Worm (Caenorhabditis elegans) whole organism, early embryonic: ENCODE data around the gene srx-62.

Source experiments
- B0310.2 ChIP-seq: sonication (generic microtip); optimal IDR thresholded peaks from 2 replicates; lab custom pipeline; 2016; ENCODE audit warnings: mild to moderate bottlenecking, missing genetic modification characterization, missing compliant biosample characterization
- F13C5.2 ChIP-seq: sonication (generic microtip); optimal IDR thresholded peaks from 2 replicates; lab custom pipeline; 2017; ENCODE audit warnings: mild to moderate bottlenecking, missing genetic modification characterization, inconsistent platforms, missing compliant biosample characterization
- aly-1 ChIP-seq: sonication (generic microtip); optimal IDR thresholded peaks from 2 replicates; lab custom pipeline; 2016; ENCODE audit warnings: missing genetic modification characterization, missing compliant biosample characterization
- ama-1 ChIP-seq: fragments of 150-350 bp; optimal IDR thresholded peaks from 2 replicates; lab custom pipeline; 2014
- ceh-13 ChIP-seq: fragments of 200-800 bp; sonication (Bioruptor generic); optimal IDR thresholded peaks from 2 replicates; lab custom pipeline; 2018; ENCODE audit warnings: mild to moderate bottlenecking, missing genetic modification characterization, missing compliant biosample characterization
- ceh-36 ChIP-seq: sonication (generic microtip); optimal IDR thresholded peaks from 2 replicates; lab custom pipeline; 2016; ENCODE audit warnings: missing genetic modification characterization, inconsistent platforms, missing compliant biosample characterization
- ets-7 ChIP-seq: sonication (generic microtip); optimal IDR thresholded peaks from 2 replicates; lab custom pipeline; 2016; ENCODE audit warnings: missing genotype, missing genetic modification characterization, missing compliant biosample characterization
- flt-1 ChIP-seq: fragments of 200-800 bp; sonication (Bioruptor generic); IDR thresholded peaks from 2 replicates; pipeline ENCODE4 v1.3.6; 2022; ENCODE audit warnings: missing genetic modification characterization, missing compliant biosample characterization
- hmbx-1 ChIP-seq: sonication (generic microtip); optimal IDR thresholded peaks from 2 replicates; lab custom pipeline; 2016; ENCODE audit warnings: mild to moderate bottlenecking, missing genetic modification characterization, missing compliant biosample characterization
- hmg-4 ChIP-seq: fragments of 200-800 bp; sonication (Bioruptor generic); optimal IDR thresholded peaks from 2 replicates; lab custom pipeline; 2018; ENCODE audit warnings: mild to moderate bottlenecking, missing genetic modification characterization, missing compliant biosample characterization
- hnd-1 ChIP-seq: sonication (generic microtip); optimal IDR thresholded peaks from 2 replicates; lab custom pipeline; 2016; ENCODE audit warnings: missing genetic modification characterization, missing compliant biosample characterization
- pes-1 ChIP-seq: fragments of 200-800 bp; sonication (Bioruptor generic); IDR thresholded peaks from 2 replicates; pipeline ENCODE4 v1.3.6; 2022; ENCODE audit warnings: missing genetic modification reagents, missing genetic modification characterization, missing compliant biosample characterization
- scrt-1 ChIP-seq: fragments of 200-800 bp; sonication (Bioruptor generic); IDR thresholded peaks from 2 replicates; pipeline ENCODE4 v1.3.6; 2022; ENCODE audit warnings: missing genetic modification characterization, missing compliant biosample characterization
- sea-1 ChIP-seq: fragments of 200-800 bp; sonication (Bioruptor generic); conservative IDR thresholded peaks from 2 replicates; pipeline ENCODE4 v1.3.6; 2022; ENCODE audit warnings: missing genetic modification characterization, missing compliant biosample characterization
- tbx-11 ChIP-seq: fragments of 200-800 bp; sonication (Bioruptor generic); IDR thresholded peaks from 2 replicates; pipeline ENCODE4 v1.3.6; 2022; ENCODE audit warnings: missing genetic modification characterization, missing compliant biosample characterization
- tbx-37 ChIP-seq: fragments of 200-800 bp; sonication (Bioruptor generic); conservative IDR thresholded peaks from 2 replicates; pipeline ENCODE4 v1.3.6; 2022; ENCODE audit warnings: missing genetic modification reagents, missing genetic modification characterization, missing compliant biosample characterization
- tra-4 ChIP-seq: sonication (generic microtip); optimal IDR thresholded peaks from 2 replicates; lab custom pipeline; 2017; ENCODE audit warnings: missing genetic modification characterization, missing compliant biosample characterization

Gene srx-62

ce11 chrV:3995838-3996237 lies at the start of gene srx-62:
TSS of gene srx-62 (minus strand) at chrV:3995938.
- TF ChIP-seq hmbx-1 (tag; lab: Kevin White, UChicago) (no peak), scrt-1 (GFP tag; lab: Robert Waterston, UW) (no peak), pes-1 (no peak), B0310.2 (no peak), ama-1 (lab: Kevin White, UChicago) (no peak), aly-1 (no peak), hnd-1 (tag; lab: Kevin White, UChicago) (no peak), tra-4 (tag; lab: Kevin White, UChicago) (no peak), F13C5.2 (no peak), flt-1 (GFP tag; lab: Robert Waterston, UW) (no peak), tbx-11 (GFP tag; lab: Robert Waterston, UW) (no peak), hmg-4 (GFP tag; lab: Kevin White, UChicago) (no peak), tbx-37 (no peak), ceh-36 (no peak)

DNA sequence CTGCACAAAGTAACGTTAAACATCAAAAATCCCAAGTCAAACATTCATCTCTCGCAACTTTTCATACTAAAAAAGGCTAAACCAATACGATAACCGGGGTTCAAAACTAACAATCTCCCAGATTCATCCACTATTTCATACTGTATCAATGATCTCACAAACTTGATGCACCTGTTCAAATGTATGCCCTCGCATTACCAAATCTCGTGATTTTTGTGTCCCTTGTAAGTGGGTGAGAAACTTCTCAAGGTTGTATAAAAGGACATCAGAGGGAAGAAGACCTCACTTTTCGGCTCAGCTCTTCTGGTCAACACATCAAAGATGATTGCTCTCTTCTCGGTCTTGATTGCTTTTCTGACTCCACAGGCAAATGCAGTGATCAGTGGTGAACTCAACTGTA lies 47.9 kb upstream of the srx-62 start, which contains the start of gene phat-3:
TSS of gene phat-3 (plus strand) at position 301 of the 400 bp plus-strand sequence.
- no peak for TF ChIP-seq F13C5.2
- no peak for TF ChIP-seq flt-1 (GFP tag; lab: Robert Waterston, UW)
- no peak for TF ChIP-seq ceh-36
- no peak for TF ChIP-seq tra-4 (tag; lab: Kevin White, UChicago)

DNA sequence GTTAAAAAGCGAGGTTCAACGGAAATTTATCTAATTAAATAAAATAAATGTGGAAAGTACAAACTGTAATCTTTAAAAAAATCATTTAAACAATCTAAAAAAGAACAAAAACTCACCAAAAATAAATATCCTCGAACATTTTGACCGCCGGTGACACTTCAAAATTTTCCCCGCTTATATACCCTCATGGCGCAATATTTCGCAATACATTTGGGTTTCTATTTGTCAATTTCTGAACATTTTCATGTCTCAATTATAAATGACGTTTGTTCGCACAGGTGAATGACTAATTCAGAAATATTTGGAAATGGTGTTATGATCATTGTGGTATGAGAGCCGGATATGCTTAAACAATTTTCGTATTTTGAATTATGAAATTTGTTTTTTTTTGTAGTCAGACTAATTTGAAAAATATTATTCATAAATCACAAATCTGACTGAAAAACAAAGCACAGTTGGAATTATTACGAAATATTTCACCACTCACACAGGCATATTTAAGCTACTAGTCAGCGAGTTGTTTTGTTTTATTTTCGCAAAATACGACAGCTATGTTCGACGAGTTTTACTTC lies 46.2 kb upstream of the srx-62 start, which contains the start of the genes C49G7.10 and irg-2:
TSS of gene C49G7.10 (minus strand) at position 169 of the 572 bp plus-strand sequence.
TSS of gene irg-2 (plus strand) at position 329 of the 572 bp plus-strand sequence.
- TF ChIP-seq tbx-11 (GFP tag; lab: Robert Waterston, UW) = no peak
- no peak for TF ChIP-seq ceh-13 (GFP tag; lab: Kevin White, UChicago)
- no peak for TF ChIP-seq B0310.2
- no peak for TF ChIP-seq hnd-1 (tag; lab: Kevin White, UChicago)
- TF ChIP-seq tra-4 (tag; lab: Kevin White, UChicago) = no peak
- no peak for TF ChIP-seq sea-1 (GFP tag; lab: Robert Waterston, UW)
- TF ChIP-seq hmg-4 (GFP tag; lab: Kevin White, UChicago) = no peak
- TF ChIP-seq ets-7 (tag; lab: Kevin White, UChicago) = no peak
- TF ChIP-seq ama-1 (lab: Kevin White, UChicago) = no peak
- TF ChIP-seq ceh-36 = no peak

- TF ChIP-seq hmg-4 (GFP tag; lab: Kevin White, UChicago) = no peak
- TF ChIP-seq ets-7 (tag; lab: Kevin White, UChicago) = no peak
- TF ChIP-seq tbx-11 (GFP tag; lab: Robert Waterston, UW) = no peak
- no peak for TF ChIP-seq ceh-36
- no peak for TF ChIP-seq B0310.2
- TF ChIP-seq F13C5.2 = no peak
- TF ChIP-seq sea-1 (GFP tag; lab: Robert Waterston, UW) = no peak
- no peak for TF ChIP-seq tra-4 (tag; lab: Kevin White, UChicago)
- TF ChIP-seq hnd-1 (tag; lab: Kevin White, UChicago) = no peak
- no peak for TF ChIP-seq aly-1
- TF ChIP-seq ama-1 (lab: Kevin White, UChicago) = no peak
- TF ChIP-seq tbx-37 = no peak
- TF ChIP-seq scrt-1 (GFP tag; lab: Robert Waterston, UW) = no peak
- TF ChIP-seq flt-1 (GFP tag; lab: Robert Waterston, UW) = no peak
- TF ChIP-seq hmbx-1 (tag; lab: Kevin White, UChicago) = no peak
These were observed 42.8 kb upstream of the srx-62 start for ce11 chrV:4038557-4038956.

ce11 chrV:4038110-4038509 lies 42.4 kb upstream of the srx-62 start, which contains the start of gene C49G7.12:
TSS of gene C49G7.12 (plus strand) at chrV:4038410.
- TF ChIP-seq ceh-36 (no peak), ama-1 (lab: Kevin White, UChicago) (no peak), B0310.2 (no peak), scrt-1 (GFP tag; lab: Robert Waterston, UW) (no peak), tra-4 (tag; lab: Kevin White, UChicago) (no peak), tbx-11 (GFP tag; lab: Robert Waterston, UW) (no peak), flt-1 (GFP tag; lab: Robert Waterston, UW) (no peak), ets-7 (tag; lab: Kevin White, UChicago) (no peak), F13C5.2 (no peak), hmbx-1 (tag; lab: Kevin White, UChicago) (no peak)

ce11 chrV:4035811-4036210 lies 40.1 kb upstream of the srx-62 start, which contains the start of gene C49G7.13:
TSS of gene C49G7.13 (plus strand) at chrV:4036111.
- TF ChIP-seq sea-1 (GFP tag; lab: Robert Waterston, UW) (no peak), pes-1 (no peak), ama-1 (lab: Kevin White, UChicago) (no peak), tbx-37 (no peak), ets-7 (tag; lab: Kevin White, UChicago) (no peak), tra-4 (tag; lab: Kevin White, UChicago) (no peak), tbx-11 (GFP tag; lab: Robert Waterston, UW) (no peak), aly-1 (no peak), hmg-4 (GFP tag; lab: Kevin White, UChicago) (no peak), hmbx-1 (tag; lab: Kevin White, UChicago) (no peak), scrt-1 (GFP tag; lab: Robert Waterston, UW) (no peak), F13C5.2 (no peak), ceh-36 (no peak), hnd-1 (tag; lab: Kevin White, UChicago) (no peak)

DNA sequence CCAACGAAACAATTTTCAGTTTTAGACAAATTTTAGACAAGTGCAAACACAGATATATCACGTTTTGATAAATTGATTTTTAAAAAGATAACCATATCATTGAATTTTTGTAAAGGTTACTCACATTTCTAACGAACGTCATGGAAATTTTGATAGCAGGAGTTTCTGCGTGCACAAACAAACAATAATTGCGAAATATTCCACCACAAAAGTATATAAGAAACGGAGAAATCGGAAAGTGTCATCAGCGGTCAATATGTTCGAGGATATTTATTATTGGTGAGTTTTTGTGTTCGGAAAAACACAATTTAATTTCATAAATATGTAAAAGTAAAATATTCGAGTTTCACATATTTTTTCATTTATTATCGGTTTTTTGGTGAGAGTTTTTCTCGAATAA lies 38.6 kb upstream of the srx-62 start, which contains the start of gene C49G7.7:
TSS of gene C49G7.7 (plus strand) at position 174 of the 400 bp plus-strand sequence.
- TF ChIP-seq tbx-11 (GFP tag; lab: Robert Waterston, UW) (no peak), ets-7 (tag; lab: Kevin White, UChicago) (no peak), aly-1 (no peak), pes-1 (no peak), flt-1 (GFP tag; lab: Robert Waterston, UW) (no peak), hmg-4 (GFP tag; lab: Kevin White, UChicago) (no peak), ama-1 (lab: Kevin White, UChicago) (no peak), B0310.2 (no peak), sea-1 (GFP tag; lab: Robert Waterston, UW) (no peak), scrt-1 (GFP tag; lab: Robert Waterston, UW) (no peak), hmbx-1 (tag; lab: Kevin White, UChicago) (no peak), hnd-1 (tag; lab: Kevin White, UChicago) (no peak), tbx-37 (no peak)
